Fruit fly (Drosophila melanogaster) whole organism, embryonic: ENCODE results near the gene alpha-Est8.

ENCODE experiments used
- CG10147 ChIP-seq: fragments of 200-800 bp; sonication (Bioruptor generic); optimal IDR thresholded peaks from 2 replicates; lab custom pipeline; 2019; ENCODE audit warnings: missing biosample characterization, mild to moderate bottlenecking, missing genetic modification characterization, moderate library complexity
- CG10267 ChIP-seq: fragments of 200-800 bp; sonication (Bioruptor generic); optimal IDR thresholded peaks from 2 replicates; lab custom pipeline; 2018; ENCODE audit warnings: missing biosample characterization, mild to moderate bottlenecking, missing genetic modification characterization, moderate library complexity
- CG11247 ChIP-seq: fragments of 200-800 bp; sonication (Bioruptor generic); IDR thresholded peaks from 2 replicates; pipeline ENCODE4 v1.3.6; 2022; ENCODE audit warnings: missing biosample characterization, missing genetic modification characterization
- CG12071 ChIP-seq: fragments of 200-800 bp; sonication (Bioruptor generic); optimal IDR thresholded peaks from 3 replicates; lab custom pipeline; 2018; ENCODE audit warnings: missing biosample characterization, mild to moderate bottlenecking, missing genetic modification characterization
- CG13775 ChIP-seq: fragments of 200-800 bp; sonication (Bioruptor generic); optimal IDR thresholded peaks from 3 replicates; lab custom pipeline; 2017; ENCODE audit warnings: missing biosample characterization, mild to moderate bottlenecking, missing genetic modification characterization
- CG14667 ChIP-seq: fragments of 200-800 bp; sonication (Bioruptor generic); IDR thresholded peaks from 2 replicates; pipeline ENCODE4 v1.3.6; 2022; ENCODE audit warnings: missing biosample characterization, missing genetic modification characterization
- CG14710 ChIP-seq: fragments of 200-800 bp; sonication (Bioruptor generic); optimal IDR thresholded peaks from 3 replicates; lab custom pipeline; 2019; ENCODE audit warnings: missing biosample characterization, mild to moderate bottlenecking, missing genetic modification characterization, moderate library complexity
- CG15011 ChIP-seq: fragments of 200-800 bp; sonication (Bioruptor generic); optimal IDR thresholded peaks from 3 replicates; lab custom pipeline; 2018; ENCODE audit warnings: missing biosample characterization, mild to moderate bottlenecking, missing genetic modification characterization
- CG17328 ChIP-seq: fragments of 200-800 bp; sonication (Bioruptor generic); IDR thresholded peaks from 2 replicates; pipeline ENCODE4 v1.3.6; 2022; ENCODE audit warnings: missing biosample characterization, missing genetic modification characterization
- CG17361 ChIP-seq: fragments of 200-800 bp; sonication (Bioruptor generic); IDR thresholded peaks from 3 replicates; pipeline ENCODE4 v1.3.6; 2022; ENCODE audit warnings: missing biosample characterization, missing genetic modification characterization
- CG2199 ChIP-seq: fragments of 200-800 bp; sonication (Bioruptor generic); IDR thresholded peaks from 3 replicates; pipeline ENCODE4 v1.3.6; 2022; ENCODE audit warnings: missing biosample characterization, missing genetic modification characterization
- CG5245 ChIP-seq: fragments of 200-800 bp; sonication (Bioruptor generic); optimal IDR thresholded peaks from 3 replicates; lab custom pipeline; 2016; ENCODE audit warnings: missing biosample characterization, missing genetic modification characterization
- CG6272 ChIP-seq: fragments of 200-800 bp; sonication (Bioruptor generic); IDR thresholded peaks from 2 replicates; pipeline ENCODE4 v1.3.6; 2022; ENCODE audit warnings: missing biosample characterization, missing genetic modification characterization
- CG7372 ChIP-seq: fragments of 200-800 bp; sonication (Bioruptor generic); IDR thresholded peaks from 2 replicates; pipeline ENCODE4 v1.3.6; 2022; ENCODE audit warnings: missing biosample characterization, missing genetic modification characterization
- CG7786 ChIP-seq: fragments of 200-800 bp; sonication (Bioruptor generic); optimal IDR thresholded peaks from 2 replicates; lab custom pipeline; 2016; ENCODE audit warnings: missing biosample characterization, missing genetic modification characterization
- CG8478 ChIP-seq: fragments of >200 bp; optimal IDR thresholded peaks from 2 replicates; lab custom pipeline; 2018
- CG8944 ChIP-seq: fragments of 200-800 bp; sonication (Bioruptor generic); optimal IDR thresholded peaks from 3 replicates; lab custom pipeline; 2016; ENCODE audit warnings: missing biosample characterization, missing genetic modification characterization
- Dbx ChIP-seq: fragments of 200-800 bp; sonication (Bioruptor generic); IDR thresholded peaks from 3 replicates; pipeline ENCODE4 v1.3.6; 2022; ENCODE audit warnings: missing biosample characterization, missing genetic modification characterization
- Dip2 ChIP-seq: fragments of 200-800 bp; sonication (Bioruptor generic); IDR thresholded peaks from 2 replicates; pipeline ENCODE4 v1.3.6; 2022; ENCODE audit warnings: missing biosample characterization, missing genetic modification characterization
- Ets65A ChIP-seq: fragments of 200-800 bp; sonication (Bioruptor generic); peaks from one replicate; lab custom pipeline; 2016; ENCODE audit warnings: missing biosample characterization, missing genetic modification characterization
- HLH4C ChIP-seq: fragments of 200-800 bp; sonication (Bioruptor generic); IDR thresholded peaks from 3 replicates; pipeline ENCODE4 v1.3.6; 2022; ENCODE audit warnings: missing biosample characterization, missing genetic modification characterization; ENCODE audit not compliant: partially characterized antibody
- Hr3 ChIP-seq: fragments of 200-800 bp; sonication (Bioruptor generic); optimal IDR thresholded peaks from 3 replicates; lab custom pipeline; 2016; ENCODE audit warnings: missing biosample characterization, missing genetic modification characterization
- NFAT ChIP-seq: fragments of 200-800 bp; sonication (Bioruptor generic); IDR thresholded peaks from 2 replicates; pipeline ENCODE4 v1.3.6; 2022; ENCODE audit warnings: missing biosample characterization, missing genetic modification characterization
- Nf-YB ChIP-seq: fragments of 200-800 bp; sonication (Bioruptor generic); optimal IDR thresholded peaks from 3 replicates; lab custom pipeline; 2019; ENCODE audit warnings: missing biosample characterization, mild to moderate bottlenecking, missing genetic modification characterization, moderate library complexity
- Nf-YC ChIP-seq: fragments of 200-800 bp; optimal IDR thresholded peaks from 3 replicates; lab custom pipeline; 2019; ENCODE audit warnings: missing biosample characterization, mild to moderate bottlenecking, missing genetic modification characterization, moderate library complexity
- Oli ChIP-seq: fragments of 200-800 bp; sonication (Bioruptor generic); optimal IDR thresholded peaks from 2 replicates; lab custom pipeline; 2018; ENCODE audit warnings: missing biosample characterization, mild to moderate bottlenecking, missing genetic modification characterization, moderate library complexity
- Ptx1 ChIP-seq: fragments of 200-800 bp; sonication (Bioruptor generic); IDR thresholded peaks from 2 replicates; pipeline ENCODE4 v1.3.6; 2022; ENCODE audit warnings: missing biosample characterization, missing genetic modification characterization
- Vsx1 ChIP-seq: fragments of 200-800 bp; sonication (Bioruptor generic); optimal IDR thresholded peaks from 2 replicates; lab custom pipeline; 2017; ENCODE audit warnings: missing biosample characterization, mild to moderate bottlenecking, missing genetic modification characterization, missing genetic modification reagents
- ara ChIP-seq: fragments of 200-800 bp; sonication (Bioruptor generic); IDR thresholded peaks from 2 replicates; pipeline ENCODE4 v1.3.6; 2022; ENCODE audit warnings: missing biosample characterization, missing genetic modification characterization
- caup ChIP-seq: fragments of 200-800 bp; sonication (Bioruptor generic); optimal IDR thresholded peaks from 3 replicates; lab custom pipeline; 2017; ENCODE audit warnings: missing biosample characterization, mild to moderate bottlenecking, missing genetic modification characterization, moderate library complexity; ENCODE audit not compliant: severe bottlenecking
- fru ChIP-seq: fragments of >200 bp; optimal IDR thresholded peaks from 2 replicates; lab custom pipeline; 2017
- fu2 ChIP-seq: fragments of 200-800 bp; sonication (Bioruptor generic); optimal IDR thresholded peaks from 2 replicates; lab custom pipeline; 2016; ENCODE audit warnings: missing biosample characterization, missing genetic modification characterization
- gfzf ChIP-seq: fragments of 200-800 bp; sonication (Bioruptor generic); optimal IDR thresholded peaks from 2 replicates; lab custom pipeline; 2016; ENCODE audit warnings: missing biosample characterization, mild to moderate bottlenecking, missing genetic modification characterization, moderate library complexity
- inv ChIP-seq: fragments of 200-800 bp; sonication (Bioruptor generic); IDR thresholded peaks from 2 replicates; pipeline ENCODE4 v1.3.6; 2022; ENCODE audit warnings: missing biosample characterization, missing genetic modification characterization; ENCODE audit not compliant: partially characterized antibody
- jigr1 ChIP-seq: fragments of 200-800 bp; sonication (Bioruptor generic); IDR thresholded peaks from 3 replicates; pipeline ENCODE4 v1.3.6; 2022; ENCODE audit warnings: missing biosample characterization, missing genetic modification characterization
- jumu ChIP-seq: fragments of 200-800 bp; sonication (Bioruptor generic); optimal IDR thresholded peaks from 3 replicates; lab custom pipeline; 2016; ENCODE audit warnings: missing biosample characterization, missing genetic modification characterization
- kay ChIP-seq: fragments of 200-800 bp; sonication (Bioruptor generic); optimal IDR thresholded peaks from 2 replicates; lab custom pipeline; 2016; ENCODE audit warnings: missing biosample characterization, missing genetic modification characterization
- lilli ChIP-seq: fragments of 200-800 bp; sonication (Bioruptor generic); optimal IDR thresholded peaks from 3 replicates; lab custom pipeline; 2016; ENCODE audit warnings: missing biosample characterization, missing genetic modification characterization
- nerfin-1 ChIP-seq: fragments of 200-800 bp; sonication (Bioruptor generic); optimal IDR thresholded peaks from 3 replicates; lab custom pipeline; 2019; ENCODE audit warnings: missing biosample characterization, mild to moderate bottlenecking, missing genetic modification characterization, moderate library complexity
- nmo ChIP-seq: fragments of 200-800 bp; sonication (Bioruptor generic); optimal IDR thresholded peaks from 2 replicates; lab custom pipeline; 2018; ENCODE audit warnings: missing biosample characterization, mild to moderate bottlenecking, missing genetic modification characterization, moderate library complexity
- nom ChIP-seq: fragments of 200-800 bp; sonication (Bioruptor generic); optimal IDR thresholded peaks from 2 replicates; lab custom pipeline; 2017; ENCODE audit warnings: missing biosample characterization, missing genetic modification characterization, mild to moderate bottlenecking, moderate library complexity, missing genetic modification reagents
- odd ChIP-seq: fragments of 200-800 bp; sonication (Bioruptor generic); optimal IDR thresholded peaks from 2 replicates; lab custom pipeline; 2017; ENCODE audit warnings: missing biosample characterization, mild to moderate bottlenecking, missing genetic modification characterization
- org-1 ChIP-seq: fragments of 200-800 bp; sonication (Bioruptor generic); optimal IDR thresholded peaks from 2 replicates; lab custom pipeline; 2017; ENCODE audit warnings: missing biosample characterization, missing genetic modification characterization
- p53 ChIP-seq: fragments of 200-800 bp; sonication (Bioruptor generic); optimal IDR thresholded peaks from 2 replicates; lab custom pipeline; 2016; ENCODE audit warnings: missing biosample characterization, missing genetic modification characterization
- pho ChIP-seq: fragments of 200-800 bp; sonication (Bioruptor generic); optimal IDR thresholded peaks from 2 replicates; lab custom pipeline; 2016; ENCODE audit warnings: missing biosample characterization, missing genetic modification characterization
- pros ChIP-seq: fragments of 200-800 bp; sonication (Bioruptor generic); optimal IDR thresholded peaks from 3 replicates; lab custom pipeline; 2019; ENCODE audit warnings: missing biosample characterization, mild to moderate bottlenecking, missing genetic modification characterization, moderate library complexity
- schlank ChIP-seq: fragments of 200-800 bp; sonication (Bioruptor generic); optimal IDR thresholded peaks from 2 replicates; lab custom pipeline; 2018; ENCODE audit warnings: missing biosample characterization, mild to moderate bottlenecking, missing genetic modification characterization
- shn ChIP-seq: fragments of 200-800 bp; sonication (Bioruptor generic); optimal IDR thresholded peaks from 3 replicates; lab custom pipeline; 2016; ENCODE audit warnings: missing biosample characterization, missing genetic modification characterization
- sima ChIP-seq: fragments of 200-800 bp; sonication (Bioruptor generic); optimal IDR thresholded peaks from 2 replicates; lab custom pipeline; 2016; ENCODE audit warnings: missing biosample characterization, missing genetic modification characterization
- sob ChIP-seq: fragments of 200-800 bp; sonication (Bioruptor generic); IDR thresholded peaks from 2 replicates; pipeline ENCODE4 v1.3.6; 2022; ENCODE audit warnings: missing biosample characterization, missing genetic modification characterization
- vvl ChIP-seq: fragments of 200-800 bp; sonication (Bioruptor generic); IDR thresholded peaks from 2 replicates; pipeline ENCODE4 v1.3.6; 2022; ENCODE audit warnings: missing biosample characterization, missing genetic modification characterization

Gene alpha-Est8

dm6 chr3R:7474616-7475120, 40.8 kb downstream of the alpha-Est8 start (continued):
- TF ChIP-seq CG10147 (GFP tag; lab: Kevin White, UChicago), result peak; percentile 25
- TF ChIP-seq pho (GFP tag; lab: Kevin White, UChicago), result peak; percentile 54
- peak; percentile 27 for TF ChIP-seq CG14710 (tag; lab: Kevin White, UChicago)
- peak; percentile 80 for TF ChIP-seq odd (GFP tag; lab: Kevin White, UChicago)
- no peak for TF ChIP-seq CG10267 (tag; lab: Kevin White, UChicago)
- TF ChIP-seq inv, result peak; percentile 86
- peak; percentile 39 for TF ChIP-seq CG5245 (GFP tag; lab: Kevin White, UChicago)
- TF ChIP-seq org-1, result peak; percentile 51
- peak; percentile 28 for TF ChIP-seq nmo (GFP tag; lab: Kevin White, UChicago)
- TF ChIP-seq CG8478 (lab: Kevin White, UChicago), result no peak
- no peak for TF ChIP-seq sima (GFP tag; lab: Kevin White, UChicago)
- peak; percentile 74; the same call in 2 of the 3 replicates for TF ChIP-seq CG2199 (GFP tag; lab: Robert Waterston, UW)
- no peak for TF ChIP-seq jigr1 (GFP tag; lab: Robert Waterston, UW)
- no peak for TF ChIP-seq Hr3 (GFP tag; lab: Kevin White, UChicago)
- TF ChIP-seq HLH4C, result peak; percentile 96
- TF ChIP-seq schlank (tag; lab: Kevin White, UChicago), result peak; percentile 70
- peak; percentile 22 for TF ChIP-seq Ets65A
- peak; percentile 11; the same call in 1 of the 2 replicates for TF ChIP-seq CG14667 (GFP tag; lab: Robert Waterston, UW)
- peak; percentile 67 for TF ChIP-seq CG17328 (GFP tag; lab: Robert Waterston, UW)
- 0 out of 2 replicates have a peak, but pooled peaks have one; percentile 35 for TF ChIP-seq CG11247
- peak; percentile 12 for TF ChIP-seq Oli (tag; lab: Kevin White, UChicago)
- TF ChIP-seq Nf-YB (GFP tag; lab: Kevin White, UChicago), result peak; percentile 38
- peak; percentile 37 for TF ChIP-seq CG15011
- peak; percentile 81 for TF ChIP-seq vvl
- TF ChIP-seq Dip2 (GFP tag; lab: Robert Waterston, UW), result no peak
- peak; percentile 80 for TF ChIP-seq caup (GFP tag; lab: Kevin White, UChicago)
- TF ChIP-seq NFAT (GFP tag; lab: Robert Waterston, UW), result peak; percentile 63
- TF ChIP-seq jumu, result peak; percentile 74
- TF ChIP-seq sob (GFP tag; lab: Robert Waterston, UW), result peak; percentile 77
- TF ChIP-seq fru (lab: Kevin White, UChicago), result no peak
- TF ChIP-seq CG13775 (GFP tag; lab: Kevin White, UChicago), result no peak
- peak; percentile 63 for TF ChIP-seq ara (GFP tag; lab: Robert Waterston, UW)
- TF ChIP-seq CG7786 (GFP tag; lab: Kevin White, UChicago), result peak; percentile 13
- peak; percentile 51 for TF ChIP-seq lilli (GFP tag; lab: Kevin White, UChicago)
- TF ChIP-seq Nf-YC, result peak; percentile 65
- TF ChIP-seq Ptx1 (GFP tag; lab: Robert Waterston, UW), result peak; percentile 58
- no peak for TF ChIP-seq kay (GFP tag; lab: Kevin White, UChicago)
- TF ChIP-seq nom (GFP tag; lab: Kevin White, UChicago), result peak; percentile 91
- TF ChIP-seq p53, result peak; percentile 1
- TF ChIP-seq CG8944, result peak; percentile 59
- TF ChIP-seq Vsx1 (GFP tag; lab: Kevin White, UChicago), result peak; percentile 6
- TF ChIP-seq pros (GFP tag; lab: Kevin White, UChicago), result peak; percentile 97
- peak; percentile 84 for TF ChIP-seq CG12071 (GFP tag; lab: Kevin White, UChicago)
- peak; percentile 73 for TF ChIP-seq nerfin-1
- TF ChIP-seq shn (GFP tag; lab: Kevin White, UChicago), result peak; percentile 44
- TF ChIP-seq CG17361 (GFP tag; lab: Robert Waterston, UW), result no peak
- TF ChIP-seq CG6272 (GFP tag; lab: Robert Waterston, UW), result peak; percentile 32; the same call in 1 of the 2 replicates
- TF ChIP-seq Dbx, result peak; percentile 67; the same call in 2 of the 3 replicates
- TF ChIP-seq CG7372 (GFP tag; lab: Robert Waterston, UW), result 0 out of 2 replicates have a peak, but pooled peaks have one; percentile 5
- peak; percentile 39 for TF ChIP-seq fu2 (GFP tag; lab: Kevin White, UChicago)
- no peak for TF ChIP-seq gfzf (GFP tag; lab: Kevin White, UChicago)
